Worm (Caenorhabditis elegans) whole organism, midembryonic: Measurements from ENCODE around the gene srd-30.

Source experiments
- T22C8.4 ChIP-seq: fragments of 200-800 bp; sonication (Bioruptor generic); IDR thresholded peaks from 2 replicates; pipeline ENCODE4 v1.3.6; 2022; ENCODE audit warnings: missing genetic modification characterization, missing compliant biosample characterization
- cog-1 ChIP-seq: sonication (generic microtip); optimal IDR thresholded peaks from 2 replicates; lab custom pipeline; 2016; ENCODE audit warnings: missing genetic modification characterization, missing compliant biosample characterization
- flt-1 ChIP-seq: fragments of 200-800 bp; sonication (Bioruptor generic); IDR thresholded peaks from 2 replicates; pipeline ENCODE4 v1.3.6; 2022; ENCODE audit warnings: missing genetic modification characterization, missing compliant biosample characterization
- klf-2 ChIP-seq: fragments of 200-800 bp; sonication (Bioruptor generic); conservative IDR thresholded peaks from 2 replicates; pipeline ENCODE4 v1.3.6; 2022; ENCODE audit warnings: missing genetic modification reagents, missing genetic modification characterization, missing compliant biosample characterization
- med-1 ChIP-seq: sonication (generic microtip); optimal IDR thresholded peaks from 2 replicates; lab custom pipeline; 2017; ENCODE audit warnings: missing genetic modification characterization, mild to moderate bottlenecking, missing compliant biosample characterization, antibody characterized with exemption, missing genetic modification reagents; ENCODE audit not compliant: insufficient read depth
- ref-1 ChIP-seq: fragments of 200-800 bp; sonication (Bioruptor generic); conservative IDR thresholded peaks from 2 replicates; pipeline ENCODE4 v1.3.6; 2022; ENCODE audit warnings: missing genetic modification reagents, missing genetic modification characterization, missing compliant biosample characterization
- tab-1 ChIP-seq: fragments of 200-800 bp; sonication (Bioruptor generic); IDR thresholded peaks from 2 replicates; pipeline ENCODE4 v1.3.6; 2022; ENCODE audit warnings: missing genetic modification characterization, missing compliant biosample characterization
- ztf-23 ChIP-seq: fragments of 200-800 bp; sonication (Bioruptor generic); IDR thresholded peaks from 2 replicates; pipeline ENCODE4 v1.3.6; 2022; ENCODE audit warnings: missing genetic modification reagents, missing genetic modification characterization, missing compliant biosample characterization
- ztf-29 ChIP-seq: fragments of 200-800 bp; sonication (Bioruptor generic); IDR thresholded peaks from 2 replicates; pipeline ENCODE4 v1.3.6; 2022; ENCODE audit warnings: missing genetic modification reagents, missing genetic modification characterization, missing compliant biosample characterization

srd-30 gene

ce11 chrV:7609698-7610420 is 19.7 kb upstream of the srd-30 start, which contains the start of the genes folt-3 and clec-214:
Gene folt-3 (minus strand): TSS chrV:7609748.
Gene clec-214 (plus strand): TSS chrV:7610370.
- no peak for TF ChIP-seq klf-2
- no peak for TF ChIP-seq tab-1 (GFP tag; lab: Robert Waterston, UW)
- TF ChIP-seq med-1 (GFP tag; lab: Kevin White, UChicago): no peak
- no peak for TF ChIP-seq flt-1 (GFP tag; lab: Robert Waterston, UW)
- TF ChIP-seq cog-1: no peak
- TF ChIP-seq ztf-29 (GFP tag; lab: Robert Waterston, UW): no peak
- TF ChIP-seq T22C8.4 (GFP tag; lab: Robert Waterston, UW): no peak
- no peak for TF ChIP-seq ref-1 (GFP tag; lab: Robert Waterston, UW)
- TF ChIP-seq ztf-23 (GFP tag; lab: Robert Waterston, UW): no peak

ce11 chrV:7612044-7612443 is 17.6 kb upstream of the srd-30 start, which contains the start of gene clec-215:
Gene clec-215 (plus strand): TSS chrV:7612344.
- TF ChIP-seq ref-1 (GFP tag; lab: Robert Waterston, UW) (no peak), cog-1 (no peak), klf-2 (no peak), flt-1 (GFP tag; lab: Robert Waterston, UW) (no peak), tab-1 (GFP tag; lab: Robert Waterston, UW) (no peak), ztf-29 (GFP tag; lab: Robert Waterston, UW) (no peak), T22C8.4 (GFP tag; lab: Robert Waterston, UW) (no peak), ztf-23 (GFP tag; lab: Robert Waterston, UW) (no peak), med-1 (GFP tag; lab: Kevin White, UChicago) (no peak)

ce11 chrV:7618114-7618513 is 11.5 kb upstream of the srd-30 start, which contains the start of gene C50E3.15:
Gene C50E3.15 (plus strand): TSS chrV:7618414.
- no peak for TF ChIP-seq ztf-29 (GFP tag; lab: Robert Waterston, UW)
- no peak for TF ChIP-seq flt-1 (GFP tag; lab: Robert Waterston, UW)
- TF ChIP-seq cog-1: no peak
- TF ChIP-seq tab-1 (GFP tag; lab: Robert Waterston, UW): no peak
- TF ChIP-seq med-1 (GFP tag; lab: Kevin White, UChicago): no peak
- no peak for TF ChIP-seq ref-1 (GFP tag; lab: Robert Waterston, UW)
- TF ChIP-seq klf-2: no peak
- TF ChIP-seq ztf-23 (GFP tag; lab: Robert Waterston, UW): no peak

- no peak for TF ChIP-seq ref-1 (GFP tag; lab: Robert Waterston, UW)
- no peak for TF ChIP-seq klf-2
- TF ChIP-seq tab-1 (GFP tag; lab: Robert Waterston, UW): no peak
- TF ChIP-seq med-1 (GFP tag; lab: Kevin White, UChicago): no peak
- no peak for TF ChIP-seq ztf-23 (GFP tag; lab: Robert Waterston, UW)
- TF ChIP-seq T22C8.4 (GFP tag; lab: Robert Waterston, UW): no peak
- no peak for TF ChIP-seq cog-1
- TF ChIP-seq ztf-29 (GFP tag; lab: Robert Waterston, UW): no peak
- TF ChIP-seq flt-1 (GFP tag; lab: Robert Waterston, UW): no peak
These were observed 7.6 kb upstream of the srd-30 start, which contains the start of gene C50E3.12 for ce11 chrV:7622011-7622465. Gene C50E3.12 (minus strand): TSS chrV:7622061.

- no peak for TF ChIP-seq cog-1
- no peak for TF ChIP-seq tab-1 (GFP tag; lab: Robert Waterston, UW)
- no peak for TF ChIP-seq flt-1 (GFP tag; lab: Robert Waterston, UW)
- TF ChIP-seq T22C8.4 (GFP tag; lab: Robert Waterston, UW): no peak
These were observed 5.5 kb upstream of the srd-30 start, which contains the start of gene C50E3.13 for ce11 chrV:7624152-7624551. Gene C50E3.13 (minus strand): TSS chrV:7624252.

- TF ChIP-seq ztf-29 (GFP tag; lab: Robert Waterston, UW) (no peak), klf-2 (no peak), med-1 (GFP tag; lab: Kevin White, UChicago) (no peak), ztf-23 (GFP tag; lab: Robert Waterston, UW) (no peak), flt-1 (GFP tag; lab: Robert Waterston, UW) (no peak), tab-1 (GFP tag; lab: Robert Waterston, UW) (no peak)
These were observed 5.0 kb upstream of the srd-30 start, which contains the start of gene grsp-4 for ce11 chrV:7624652-7625051. Gene grsp-4 (plus strand): TSS chrV:7624952.

ce11 chrV:7626550-7626949 is 3.1 kb upstream of the srd-30 start, which contains the start of gene F07C4.6:
Gene F07C4.6 (plus strand): TSS chrV:7626850.
- no peak for TF ChIP-seq tab-1 (GFP tag; lab: Robert Waterston, UW)
- no peak for TF ChIP-seq klf-2
- no peak for TF ChIP-seq flt-1 (GFP tag; lab: Robert Waterston, UW)
- TF ChIP-seq cog-1: no peak
- TF ChIP-seq ref-1 (GFP tag; lab: Robert Waterston, UW): no peak
- TF ChIP-seq ztf-29 (GFP tag; lab: Robert Waterston, UW): no peak
- no peak for TF ChIP-seq T22C8.4 (GFP tag; lab: Robert Waterston, UW)
- TF ChIP-seq med-1 (GFP tag; lab: Kevin White, UChicago): no peak
- TF ChIP-seq ztf-23 (GFP tag; lab: Robert Waterston, UW): no peak

- TF ChIP-seq med-1 (GFP tag; lab: Kevin White, UChicago) (no peak), flt-1 (GFP tag; lab: Robert Waterston, UW) (no peak), tab-1 (GFP tag; lab: Robert Waterston, UW) (no peak), ztf-29 (GFP tag; lab: Robert Waterston, UW) (no peak)
These were observed 2.1 kb downstream of the srd-30 start, which contains the start of gene srd-25 for ce11 chrV:7631732-7632131. Gene srd-25 (plus strand): TSS chrV:7632032.

- no peak for TF ChIP-seq flt-1 (GFP tag; lab: Robert Waterston, UW)
These were observed 5.1 kb downstream of the srd-30 start, which contains the start of gene srd-31 for ce11 chrV:7634657-7635056. Gene srd-31 (minus strand): TSS chrV:7634757.
